Fruit fly (Drosophila melanogaster) whole organism: ENCODE data around the gene vret.

Source experiments
- CG8478 ChIP-seq: fragments of >200 bp; optimal IDR thresholded peaks from 2 replicates; lab custom pipeline; 2018; ENCODE audit warnings: inconsistent platforms
- Dll ChIP-seq: fragments of >200 bp; optimal IDR thresholded peaks from 2 replicates; lab custom pipeline; 2017
- EcR ChIP-seq, 2 experiments: fragments of >200 bp; optimal IDR thresholded peaks; 2 replicates each; lab custom pipeline; 2017; ENCODE audit warnings: missing biosample characterization in 2 of 2, missing genetic modification characterization in 2 of 2, missing genetic modification reagents in 2 of 2
- pan ChIP-seq: fragments of >200 bp; optimal IDR thresholded peaks from 2 replicates; lab custom pipeline; 2017
- psq ChIP-seq: fragments of >200 bp; optimal IDR thresholded peaks from 2 replicates; lab custom pipeline; 2017
- usp ChIP-seq: fragments of >200 bp; optimal IDR thresholded peaks from 2 replicates; lab custom pipeline; 2017; ENCODE audit warnings: missing biosample characterization, missing genetic modification characterization, mixed read lengths

vret gene

DNA sequence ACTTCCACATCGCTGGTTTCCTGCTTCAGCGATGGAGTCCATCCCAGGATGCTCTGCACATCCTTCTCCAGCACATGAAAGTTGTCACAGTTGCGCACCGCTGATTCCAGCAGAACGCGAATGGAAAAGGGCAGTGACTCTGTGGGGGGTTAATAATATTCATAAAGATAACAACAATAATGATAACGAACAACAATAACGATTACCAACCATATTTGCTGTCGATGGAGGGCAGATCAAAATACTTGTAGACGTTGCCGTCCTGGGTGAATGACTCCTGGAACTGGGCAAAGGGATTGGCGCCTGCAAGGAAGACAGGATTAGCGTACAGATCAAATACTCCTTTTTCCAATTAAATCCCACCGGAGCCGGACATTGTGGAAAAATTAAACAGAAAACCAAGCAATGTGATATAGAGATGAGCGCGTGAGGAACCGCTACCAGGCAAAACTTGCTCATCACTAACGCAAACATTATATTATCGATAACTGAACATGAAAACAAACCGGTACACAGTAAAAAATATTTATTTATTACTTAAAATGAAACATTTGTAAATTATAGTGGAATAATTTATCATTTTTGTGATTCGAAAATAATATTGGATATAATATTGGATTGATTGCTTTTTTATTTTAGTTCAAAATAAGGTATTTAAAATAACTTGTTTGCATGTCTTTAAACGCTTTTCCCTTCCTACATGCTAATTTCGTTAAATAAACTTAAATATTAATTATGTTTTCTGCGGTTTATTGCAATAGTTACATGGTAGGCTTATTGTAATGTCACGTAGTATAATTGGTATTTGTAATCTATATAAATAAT, 21.0 kb downstream of the vret start, which contains the start of gene Irp-1A:
Gene Irp-1A, minus strand, starts transcription at position 439 of the 825 bp plus-strand sequence.
- TF ChIP-seq usp (no peak), psq (lab: Kevin White, UChicago) (no peak), Dll (no peak), EcR (GFP tag; optimal IDR thresholded peaks at IDR 0.05; lab: Kevin White, UChicago) (no peak), pan (no peak)

DNA sequence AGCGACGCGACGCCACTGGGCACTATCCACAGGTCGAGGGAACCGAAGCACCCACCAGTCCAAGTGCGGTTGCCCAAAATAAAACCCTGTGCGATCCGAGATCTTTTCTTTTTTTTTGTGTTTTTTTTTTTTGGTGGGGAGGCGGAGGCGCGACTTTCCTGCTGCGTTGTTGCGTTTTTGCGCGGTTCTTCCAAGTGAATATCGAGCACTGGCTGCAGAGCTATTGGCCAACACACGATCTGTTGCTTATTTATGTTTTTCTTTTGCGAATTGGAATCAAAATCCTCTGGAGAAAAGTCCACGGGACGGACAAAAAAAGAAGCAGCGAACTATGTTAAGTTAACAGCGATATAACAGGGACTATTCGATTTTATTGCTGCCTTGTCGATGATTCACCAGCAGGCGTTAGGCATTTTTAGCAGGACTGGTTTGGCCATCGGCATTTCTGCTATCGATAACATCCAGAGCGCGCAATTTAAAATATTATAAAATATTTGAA, 24.5 kb downstream of the vret start, which contains the start of gene wge:
Gene wge, minus strand, starts transcription at position 343 of the 499 bp plus-strand sequence.
- TF ChIP-seq EcR (GFP tag; optimal IDR thresholded peaks at IDR 0.05; lab: Kevin White, UChicago) (no peak), usp (no peak), pan (no peak), CG8478 (no peak), psq (lab: Kevin White, UChicago) (no peak), Dll (no peak)

DNA sequence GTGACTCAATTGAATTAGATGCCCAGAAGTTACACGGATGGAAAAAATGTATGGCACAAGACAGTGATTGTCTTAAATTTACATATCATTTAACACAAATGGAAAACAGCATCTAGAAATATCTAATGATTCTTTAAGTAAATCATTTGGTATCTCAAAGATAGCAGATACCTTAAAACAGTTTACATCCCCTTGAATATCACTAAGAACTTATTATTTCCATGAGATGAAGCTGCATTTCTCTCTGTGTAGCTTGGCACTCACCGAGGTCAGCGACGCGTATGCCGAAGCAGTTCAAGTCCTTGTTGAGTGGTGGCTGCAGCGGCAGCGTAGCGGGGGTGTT, 25.8 kb downstream of the vret start:
- no peak for TF ChIP-seq CG8478
- no peak for TF ChIP-seq psq (lab: Kevin White, UChicago)
- no peak for TF ChIP-seq pan
- no peak for TF ChIP-seq Dll
- no peak for TF ChIP-seq EcR (GFP tag; optimal IDR thresholded peaks at IDR 0.05; lab: Kevin White, UChicago)
- no peak for TF ChIP-seq usp

DNA sequence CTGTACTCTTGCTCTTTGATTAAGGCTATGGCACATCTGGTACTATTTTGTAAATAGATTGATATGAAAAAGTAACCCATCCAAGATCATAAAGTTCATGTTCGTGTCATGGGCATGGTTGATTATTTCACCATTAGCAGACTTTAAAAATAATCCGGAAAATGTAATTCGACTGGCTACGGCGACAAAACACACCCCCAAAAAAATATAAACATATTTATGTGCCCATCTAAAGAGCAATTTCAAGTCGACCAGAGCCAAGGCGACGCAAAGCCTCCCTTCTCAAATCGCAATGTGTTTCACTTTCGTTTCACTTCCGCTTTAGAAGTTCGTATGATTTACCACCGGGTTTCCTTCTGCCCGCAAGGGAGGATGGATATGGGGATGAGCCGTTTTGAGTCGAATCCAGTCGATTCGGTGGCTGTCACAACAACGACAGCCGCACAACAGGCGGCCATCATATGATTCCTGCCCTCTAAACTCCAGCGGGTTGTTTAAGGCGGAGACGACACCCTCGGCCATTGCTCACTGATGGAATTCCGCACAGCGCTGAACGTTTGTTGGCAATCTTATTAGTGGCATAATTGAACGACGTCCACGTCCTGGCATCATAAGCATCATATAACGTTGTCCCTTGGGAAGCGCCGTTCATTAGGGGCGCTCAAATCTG, 26.3 kb downstream of the vret start:
- no peak for TF ChIP-seq EcR (GFP tag; optimal IDR thresholded peaks at IDR 0.05; lab: Kevin White, UChicago)
- TF ChIP-seq pan = no peak
- TF ChIP-seq usp = no peak
- TF ChIP-seq psq (lab: Kevin White, UChicago) = no peak
- TF ChIP-seq Dll = no peak
- TF ChIP-seq CG8478 = no peak

DNA sequence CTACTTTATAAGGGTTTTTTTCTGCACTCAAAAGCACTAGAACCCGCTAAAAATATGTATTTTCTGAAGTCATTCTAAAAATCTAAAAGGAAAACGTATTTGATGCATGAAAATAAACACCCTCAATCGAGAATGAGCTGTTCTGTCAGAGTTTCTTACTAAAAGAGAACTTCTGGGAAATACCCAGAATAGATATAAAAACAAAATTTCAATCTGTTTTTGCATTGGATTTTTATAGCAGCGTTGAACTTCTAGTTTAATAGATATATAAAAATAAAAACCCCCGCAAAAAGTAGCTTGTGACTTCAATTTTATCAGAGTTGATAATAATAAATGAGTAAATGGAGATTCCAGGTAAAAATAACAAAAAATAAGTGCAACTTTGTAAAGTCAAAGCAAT, 27.0 kb downstream of the vret start:
- TF ChIP-seq pan (no peak), Dll (no peak), psq (lab: Kevin White, UChicago) (no peak), CG8478 (no peak), usp (no peak), EcR (GFP tag; optimal IDR thresholded peaks at IDR 0.05; lab: Kevin White, UChicago) (no peak)

DNA sequence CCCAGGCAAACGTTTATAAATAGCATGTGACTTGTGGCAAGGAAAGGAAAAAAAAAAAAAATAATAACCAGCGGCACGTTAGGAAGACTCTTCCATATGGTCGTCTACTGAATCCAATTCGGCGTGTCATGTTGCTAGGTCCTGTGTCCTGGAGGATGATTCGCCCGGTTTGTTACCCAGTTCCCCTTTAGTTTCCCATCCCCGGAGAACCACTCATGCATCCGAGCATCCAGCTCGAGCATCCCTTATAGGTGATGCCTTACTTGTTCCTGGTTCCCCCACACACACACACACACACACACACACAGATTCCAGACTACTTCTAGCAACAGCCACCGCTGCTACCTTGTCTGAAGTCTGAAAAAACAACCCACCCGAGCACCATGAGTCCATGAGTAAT, 27.5 kb downstream of the vret start:
- TF ChIP-seq usp (no peak), Dll (no peak), pan (no peak), psq (lab: Kevin White, UChicago) (no peak), EcR (GFP tag; optimal IDR thresholded peaks at IDR 0.05; lab: Kevin White, UChicago) (no peak), CG8478 (no peak)

DNA sequence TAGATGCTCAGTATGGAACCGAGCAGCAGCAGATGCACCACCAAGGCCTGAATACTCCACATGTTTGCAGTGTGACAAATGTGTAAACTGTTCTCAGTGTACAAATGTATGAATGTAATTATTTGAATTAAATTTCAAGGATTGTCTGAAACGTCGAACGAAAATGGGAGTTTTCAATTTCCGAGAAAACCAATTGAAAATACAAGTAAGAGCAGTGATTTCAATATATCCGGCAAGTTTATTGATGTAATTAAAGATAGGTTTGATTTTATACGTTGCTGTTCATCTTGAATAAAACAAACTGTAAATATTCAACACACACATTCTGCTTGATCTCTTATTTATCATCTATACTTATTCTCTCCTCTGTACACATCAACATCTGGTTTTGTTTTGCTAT, 34.7 kb downstream of the vret start, which contains the start of gene CG4907:
Gene CG4907, minus strand, starts transcription at position 101 of the 400 bp plus-strand sequence.
- TF ChIP-seq usp = no peak
- TF ChIP-seq Dll = no peak
- no peak for TF ChIP-seq CG8478

DNA sequence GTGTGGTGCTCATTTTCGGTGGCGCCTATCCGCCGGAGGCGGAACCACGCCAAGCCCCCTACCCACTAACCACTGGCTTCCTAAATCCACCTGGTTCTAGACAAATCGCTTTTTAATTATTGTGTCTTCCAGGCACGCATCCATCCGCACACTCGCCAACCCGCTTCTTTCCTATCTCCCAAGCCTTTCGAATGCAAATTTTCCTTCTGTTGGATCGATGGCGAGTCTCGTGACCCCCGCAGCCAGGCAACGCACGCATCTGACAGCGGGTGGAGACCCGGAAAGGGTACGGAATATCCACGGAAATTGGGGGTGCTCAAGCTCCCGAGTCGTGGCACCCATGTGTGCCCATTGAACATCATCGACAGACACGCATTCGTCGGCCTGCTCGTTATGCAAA, 38.2 kb downstream of the vret start, which contains the start of gene CG13842:
Gene CG13842, minus strand, starts transcription at position 101 of the 400 bp plus-strand sequence.
- no peak for TF ChIP-seq Dll
- TF ChIP-seq psq (lab: Kevin White, UChicago) = no peak
- no peak for TF ChIP-seq CG8478
- TF ChIP-seq pan = no peak
- TF ChIP-seq EcR (GFP tag; optimal IDR thresholded peaks at IDR 0.05; lab: Kevin White, UChicago) = no peak
- no peak for TF ChIP-seq usp

DNA sequence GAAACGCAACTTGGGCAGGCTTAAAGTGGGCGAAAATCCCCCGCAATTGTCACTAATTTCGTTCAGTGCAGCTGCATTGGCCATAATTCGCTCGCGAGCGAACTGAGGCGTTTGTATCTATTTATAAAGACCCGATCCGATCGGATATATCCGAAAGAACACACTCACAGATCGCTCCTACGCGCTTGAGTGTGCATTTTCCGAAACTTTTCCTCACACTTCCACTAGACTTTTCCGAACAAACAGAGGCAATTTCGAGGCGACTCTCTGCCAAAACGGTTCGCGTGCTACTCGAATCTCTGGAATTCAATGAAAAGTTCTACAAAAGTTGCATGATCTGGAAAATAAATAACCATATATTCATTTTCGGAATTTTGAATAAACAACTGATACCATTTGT, 43.6 kb downstream of the vret start, which contains the start of the genes CG6972 and CCAP:
Gene CG6972, plus strand, starts transcription at position 215 of the 400 bp plus-strand sequence.
Gene CCAP, minus strand, starts transcription at position 292 of the 400 bp plus-strand sequence.
- TF ChIP-seq usp (no peak), EcR (GFP tag; optimal IDR thresholded peaks at IDR 0.05; lab: Kevin White, UChicago) (no peak), pan (no peak), Dll (no peak), psq (lab: Kevin White, UChicago) (no peak), CG8478 (no peak)

DNA sequence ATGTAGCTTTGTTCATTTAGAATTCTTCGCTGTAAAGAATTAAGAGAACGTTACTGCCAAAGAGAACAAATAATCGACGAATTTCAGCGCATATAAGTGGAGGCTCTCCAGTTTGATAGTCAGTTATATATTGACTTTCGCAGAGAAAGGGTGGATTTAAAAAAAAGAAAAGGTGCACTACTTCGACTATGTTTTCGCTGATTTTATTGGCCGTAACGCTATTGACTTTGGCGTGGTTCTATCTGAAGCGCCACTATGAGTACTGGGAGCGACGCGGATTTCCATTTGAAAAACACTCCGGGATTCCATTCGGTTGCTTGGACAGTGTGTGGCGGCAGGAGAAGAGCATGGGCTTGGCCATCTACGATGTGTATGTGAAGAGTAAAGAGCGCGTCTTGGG, 47.2 kb downstream of the vret start, which contains the start of gene Cyp6d4:
Gene Cyp6d4, plus strand, starts transcription at position 112 of the 400 bp plus-strand sequence.
- TF ChIP-seq pan (no peak), usp (no peak), EcR (GFP tag; optimal IDR thresholded peaks at IDR 0.05; lab: Kevin White, UChicago) (no peak), Dll (no peak), CG8478 (no peak), psq (lab: Kevin White, UChicago) (no peak)

DNA sequence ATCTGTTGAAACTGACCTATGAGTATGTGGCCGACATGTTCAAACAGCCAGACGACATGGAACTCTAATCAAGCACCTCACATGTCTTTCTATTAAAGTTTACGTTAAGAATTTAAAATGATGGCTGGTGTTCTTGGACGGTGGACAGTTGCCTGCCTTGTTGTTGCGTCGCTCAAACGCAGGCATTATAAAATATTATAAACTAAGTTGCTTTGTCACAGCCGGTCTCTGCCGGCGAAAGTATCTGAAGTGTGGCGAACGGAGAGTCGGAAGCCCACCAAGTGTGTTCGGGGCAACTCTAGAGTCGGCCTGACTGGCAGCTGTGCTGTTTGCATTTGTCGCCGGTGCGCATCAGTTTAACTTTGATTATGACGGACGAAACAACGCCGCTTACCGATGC, 50.7 kb downstream of the vret start, which contains the start of gene cd:
Gene cd, plus strand, starts transcription at position 301 of the 400 bp plus-strand sequence.
- TF ChIP-seq EcR (GFP tag; optimal IDR thresholded peaks at IDR 0.05; lab: Kevin White, UChicago) (no peak), psq (lab: Kevin White, UChicago) (no peak), usp (no peak)
